Fruit fly (Drosophila melanogaster) whole organism, pupa: ENCODE data around the gene Notum.

ENCODE experiments used
- CG12605 ChIP-seq: fragments of 200-800 bp; sonication (Bioruptor generic); IDR thresholded peaks from 2 replicates; pipeline ENCODE4 v1.3.6; 2022; ENCODE audit warnings: missing biosample characterization, missing genetic modification characterization
- CG13204 ChIP-seq: fragments of 200-800 bp; sonication (Bioruptor generic); optimal IDR thresholded peaks from 2 replicates; lab custom pipeline; 2018; ENCODE audit warnings: missing biosample characterization, mild to moderate bottlenecking, missing genetic modification characterization, moderate library complexity
- CG9948 ChIP-seq: fragments of 200-800 bp; sonication (Bioruptor generic); optimal IDR thresholded peaks from 2 replicates; lab custom pipeline; 2018; ENCODE audit warnings: missing biosample characterization, mild to moderate bottlenecking, missing genetic modification characterization, moderate library complexity
- Snoo ChIP-seq: fragments of 200-800 bp; sonication (Bioruptor generic); optimal IDR thresholded peaks from 3 replicates; lab custom pipeline; 2017; ENCODE audit warnings: missing biosample characterization, mild to moderate bottlenecking, missing genetic modification characterization, inconsistent platforms
- gl ChIP-seq: fragments of 200-800 bp; sonication (Bioruptor generic); optimal IDR thresholded peaks from 2 replicates; lab custom pipeline; 2018; ENCODE audit warnings: missing biosample characterization, mild to moderate bottlenecking, missing genetic modification characterization
- rn ChIP-seq: fragments of 200-800 bp; sonication (Bioruptor generic); IDR thresholded peaks from 2 replicates; pipeline ENCODE4 v1.3.6; 2022; ENCODE audit warnings: missing biosample characterization, missing genetic modification characterization

- TF ChIP-seq CG9948 (tag; lab: Kevin White, UChicago) (no peak), Snoo (tag; lab: Kevin White, UChicago) (no peak), CG12605 (GFP tag; lab: Robert Waterston, UW) (no peak), CG13204 (no peak), gl (tag; lab: Kevin White, UChicago) (no peak), rn (GFP tag; lab: Robert Waterston, UW) (no peak)
Measured at dm6 chr3L:15996019-15996418, 27.3 kb upstream of the Notum start.
